Fruit fly (Drosophila melanogaster): Measurements from ENCODE around the gene CheB93a.

The CheB93a gene

DNA sequence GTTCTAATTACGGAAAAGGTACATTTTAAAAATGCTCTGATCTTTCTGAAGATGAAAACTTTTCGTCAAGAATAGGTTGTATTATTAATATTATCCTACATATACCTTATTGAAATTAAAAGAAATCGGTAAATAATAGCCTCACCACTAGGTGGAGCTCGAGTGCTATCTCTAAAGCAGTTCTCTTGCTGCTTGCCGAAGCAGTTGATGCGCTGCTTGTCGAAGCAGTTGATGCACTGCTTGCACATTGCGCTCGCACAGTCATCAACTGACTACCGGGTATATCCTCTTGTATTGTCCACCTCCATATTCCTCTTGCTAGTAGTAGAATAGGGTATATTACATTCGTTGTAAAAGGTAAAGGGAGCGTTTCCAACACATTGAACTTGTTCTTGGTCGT, 1.1 kb downstream of the CheB93a start (continued):
- TF ChIP-seq hbn (GFP tag; IDR thresholded peaks at IDR 0.05; ENCODE audit: partially characterized antibody) (no peak), stwl (tag; optimal IDR thresholded peaks at IDR 0.05) (peak; percentile 76), Dref (GFP tag; IDR thresholded peaks at IDR 0.05) (peak; percentile 39), klu (GFP tag; IDR thresholded peaks at IDR 0.05) (0 out of 2 replicates have a peak, but pooled peaks have one; percentile 11), CG10209 (GFP tag; optimal IDR thresholded peaks at IDR 0.05) (no peak), Kr (GFP tag; optimal IDR thresholded peaks at IDR 0.05) (no peak), lmd (GFP tag; IDR thresholded peaks at IDR 0.05) (peak; percentile 29; the same call in 1 of the 2 replicates), nom (GFP tag; optimal IDR thresholded peaks at IDR 0.05) (no peak), schlank (tag; optimal IDR thresholded peaks at IDR 0.05) (no peak), CG7271 (tag; optimal IDR thresholded peaks at IDR 0.05) (no peak), Blimp-1 (GFP tag; optimal IDR thresholded peaks at IDR 0.05) (no peak), CG34422 (GFP tag; IDR thresholded peaks at IDR 0.05) (peak; percentile 50; the same call in 2 of the 3 replicates), CG11085 (GFP tag; IDR thresholded peaks at IDR 0.05) (peak; percentile 48; the same call in 1 of the 2 replicates), Atf3 (GFP tag; optimal IDR thresholded peaks at IDR 0.05) (no peak), Dll (GFP tag; IDR thresholded peaks at IDR 0.05; ENCODE audit: partially characterized antibody) (no peak), NFAT (GFP tag; IDR thresholded peaks at IDR 0.05) (no peak; the same call in 1 of the 2 replicates), CG14710 (tag; optimal IDR thresholded peaks at IDR 0.05) (peak; percentile 19), CG6683 (GFP tag; optimal IDR thresholded peaks at IDR 0.05) (no peak), lola (GFP tag; optimal IDR thresholded peaks at IDR 0.05) (no peak), ATbp (GFP tag; optimal IDR thresholded peaks at IDR 0.05) (no peak), otp (GFP tag; IDR thresholded peaks at IDR 0.05) (no peak), ab (GFP tag; optimal IDR thresholded peaks at IDR 0.05) (no peak), gce (GFP tag; IDR thresholded peaks at IDR 0.05) (no peak), tll (GFP tag; optimal IDR thresholded peaks at IDR 0.05) (no peak), CG15269 (tag; optimal IDR thresholded peaks at IDR 0.05) (no peak), trh (GFP tag; optimal IDR thresholded peaks at IDR 0.05) (no peak), Dad (GFP tag; optimal IDR thresholded peaks at IDR 0.05) (peak; percentile 17), CG2199 (GFP tag; IDR thresholded peaks at IDR 0.05) (peak; percentile 99), dm (GFP tag; optimal IDR thresholded peaks at IDR 0.05) (no peak), CG42726 (GFP tag; IDR thresholded peaks at IDR 0.05; ENCODE audit: partially characterized antibody) (peak; percentile 95), CoRest (tag; optimal IDR thresholded peaks at IDR 0.05) (peak; percentile 25), chif (GFP tag; optimal IDR thresholded peaks at IDR 0.05) (peak in 1 of 2 experiments; percentile 55), cas (GFP tag; IDR thresholded peaks at IDR 0.05) (0 out of 2 replicates have a peak, but pooled peaks have one; percentile 35), Dip2 (GFP tag; IDR thresholded peaks at IDR 0.05) (peak; percentile 100), inv (GFP tag; IDR thresholded peaks at IDR 0.05; ENCODE audit: partially characterized antibody) (no peak), CG9437 (GFP tag; optimal IDR thresholded peaks at IDR 0.05) (no peak), Opbp (GFP tag; IDR thresholded peaks at IDR 0.05; ENCODE audit: partially characterized antibody) (peak; percentile 64; the same call in 1 of the 3 replicates), CG15696 (tag; optimal IDR thresholded peaks at IDR 0.05) (peak; percentile 25), exex (tag; optimal IDR thresholded peaks at IDR 0.05) (no peak), CG8478 (optimal IDR thresholded peaks at IDR 0.05) (peak; percentile 97), Side (GFP tag; optimal IDR thresholded peaks at IDR 0.05) (no peak), jing (GFP tag; optimal IDR thresholded peaks at IDR 0.05) (no peak), stc (GFP tag; IDR thresholded peaks at IDR 0.05) (no peak), MBD-R2 (GFP tag; IDR thresholded peaks at IDR 0.05) (peak; percentile 73), Usf (GFP tag; optimal IDR thresholded peaks at IDR 0.05) (no peak), CG12391 (tag; optimal IDR thresholded peaks at IDR 0.05) (no peak), CG16863 (GFP tag; optimal IDR thresholded peaks at IDR 0.05) (no peak), so (GFP tag; IDR thresholded peaks at IDR 0.05) (no peak), run (tag; optimal IDR thresholded peaks at IDR 0.05) (no peak), CG11504 (tag; optimal IDR thresholded peaks at IDR 0.05) (peak; percentile 84)
